Worm (Caenorhabditis elegans) whole organism, L3 larva: ENCODE data around the gene srpa-72.

Experiments
- aly-2 ChIP-seq: fragments of 150-350 bp; optimal IDR thresholded peaks from 2 replicates; lab custom pipeline; 2014; ENCODE audit warnings: missing biosample characterization, missing genetic modification characterization
- ceh-82 ChIP-seq: fragments of 150-350 bp; optimal IDR thresholded peaks from 2 replicates; lab custom pipeline; 2014; ENCODE audit warnings: missing biosample characterization, missing genetic modification characterization
- egl-27 ChIP-seq: sonication (generic microtip); optimal IDR thresholded peaks from 4 replicates; lab custom pipeline; 2017; ENCODE audit warnings: missing biosample characterization, missing genetic modification reagents, missing genetic modification characterization
- egl-5 ChIP-seq: fragments of 150-350 bp; optimal IDR thresholded peaks from 2 replicates; lab custom pipeline; 2017; ENCODE audit warnings: missing biosample characterization, missing genetic modification reagents, missing genetic modification characterization, inconsistent platforms
- elt-2 ChIP-seq: sonication (generic microtip); optimal IDR thresholded peaks from 2 replicates; lab custom pipeline; 2016; ENCODE audit warnings: missing genetic modification reagents, mild to moderate bottlenecking, missing genetic modification characterization, missing compliant biosample characterization
- elt-3 ChIP-seq, 3 experiments: fragments of 150-350 bp in 1 of 3; sonication (generic microtip) in 2 of 3; optimal IDR thresholded peaks; 2 replicates in 2 of 3; 4 replicates in 1 of 3; lab custom pipeline; 2014 to 2017; ENCODE audit warnings: missing biosample characterization in 3 of 3, missing genetic modification characterization in 3 of 3
- fkh-10 ChIP-seq: sonication (generic microtip); optimal IDR thresholded peaks from 2 replicates; lab custom pipeline; 2017; ENCODE audit warnings: missing biosample characterization, missing genetic modification reagents, missing genetic modification characterization
- jun-1 ChIP-seq: fragments of 150-350 bp; optimal IDR thresholded peaks from 2 replicates; lab custom pipeline; 2014; ENCODE audit warnings: missing biosample characterization, missing genetic modification reagents, missing genetic modification characterization
- nhr-76 ChIP-seq: fragments of 150-350 bp; sonication (generic microtip); optimal IDR thresholded peaks from 5 replicates; lab custom pipeline; 2014; ENCODE audit warnings: missing biosample characterization, missing genetic modification characterization
- pha-4 ChIP-seq: fragments of 150-350 bp; optimal IDR thresholded peaks from 2 replicates; lab custom pipeline; 2014; ENCODE audit warnings: missing biosample characterization, missing genetic modification reagents, missing genetic modification characterization
- pqm-1 ChIP-seq: fragments of 150-350 bp; optimal IDR thresholded peaks from 2 replicates; lab custom pipeline; 2017; ENCODE audit warnings: missing biosample characterization, missing genetic modification characterization, inconsistent platforms
- snpc-4 ChIP-seq: fragments of 150-350 bp; optimal IDR thresholded peaks from 2 replicates; lab custom pipeline; 2014; ENCODE audit warnings: missing biosample characterization, missing genetic modification characterization
- zag-1 ChIP-seq: fragments of 150-350 bp; optimal IDR thresholded peaks from 2 replicates; lab custom pipeline; 2014; ENCODE audit warnings: missing biosample characterization, missing genetic modification characterization

- TF ChIP-seq elt-2 (tag; lab: Kevin White, UChicago) (no peak), elt-3 (tag; optimal IDR thresholded peaks at IDR 0.05; lab: Kevin White, UChicago) (no peak), zag-1 (tag; lab: Kevin White, UChicago) (no peak), aly-2 (tag; lab: Kevin White, UChicago) (no peak), pha-4 (tag; lab: Kevin White, UChicago) (no peak), nhr-76 (tag; lab: Kevin White, UChicago) (no peak), fkh-10 (no peak), egl-5 (tag; lab: Kevin White, UChicago) (no peak), egl-27 (no peak), pqm-1 (tag; lab: Kevin White, UChicago) (no peak), ceh-82 (tag; lab: Kevin White, UChicago) (no peak), snpc-4 (tag; lab: Kevin White, UChicago) (no peak), jun-1 (no peak)
Observed at ce11 chrII:2797951-2798350, 10.7 kb downstream of the srpa-72 start.
